Fruit fly (Drosophila melanogaster): ENCODE measurements around the gene Atg16.
A peak's percentile ranks its signal among the peaks of the same experiment; 100 is the strongest.

The Atg16 gene

DNA sequence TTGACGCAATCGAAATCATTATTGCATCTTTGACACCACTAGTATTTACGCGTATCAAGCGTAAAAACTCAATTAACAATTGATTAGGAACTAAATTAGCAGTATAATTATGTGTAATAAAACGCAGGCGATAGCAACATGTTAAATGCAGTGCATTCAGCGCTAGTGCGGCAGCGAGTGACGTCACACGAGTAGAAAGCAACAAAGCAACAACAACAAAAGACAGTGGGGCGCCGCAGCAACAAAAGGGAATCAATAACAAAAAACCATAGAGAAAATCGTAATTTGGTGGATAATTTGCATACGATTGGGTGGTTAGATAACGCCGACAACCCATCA is 34.4 kb upstream of the Atg16 start, which contains the start of gene CG34133 (continued):
- TF ChIP-seq CG6791 (GFP tag; IDR thresholded peaks at IDR 0.05; ENCODE audit: partially characterized antibody): no peak; the same call in 2 of the 3 replicates
- no peak for TF ChIP-seq ssp (GFP tag; IDR thresholded peaks at IDR 0.05)
- TF ChIP-seq CG17385 (GFP tag; optimal IDR thresholded peaks at IDR 0.05): no peak
- no peak for TF ChIP-seq CG15696 (tag; optimal IDR thresholded peaks at IDR 0.05)
- no peak for TF ChIP-seq Hand (GFP tag; optimal IDR thresholded peaks at IDR 0.05)
- no peak for TF ChIP-seq CG9876 (GFP tag; optimal IDR thresholded peaks at IDR 0.05)

DNA sequence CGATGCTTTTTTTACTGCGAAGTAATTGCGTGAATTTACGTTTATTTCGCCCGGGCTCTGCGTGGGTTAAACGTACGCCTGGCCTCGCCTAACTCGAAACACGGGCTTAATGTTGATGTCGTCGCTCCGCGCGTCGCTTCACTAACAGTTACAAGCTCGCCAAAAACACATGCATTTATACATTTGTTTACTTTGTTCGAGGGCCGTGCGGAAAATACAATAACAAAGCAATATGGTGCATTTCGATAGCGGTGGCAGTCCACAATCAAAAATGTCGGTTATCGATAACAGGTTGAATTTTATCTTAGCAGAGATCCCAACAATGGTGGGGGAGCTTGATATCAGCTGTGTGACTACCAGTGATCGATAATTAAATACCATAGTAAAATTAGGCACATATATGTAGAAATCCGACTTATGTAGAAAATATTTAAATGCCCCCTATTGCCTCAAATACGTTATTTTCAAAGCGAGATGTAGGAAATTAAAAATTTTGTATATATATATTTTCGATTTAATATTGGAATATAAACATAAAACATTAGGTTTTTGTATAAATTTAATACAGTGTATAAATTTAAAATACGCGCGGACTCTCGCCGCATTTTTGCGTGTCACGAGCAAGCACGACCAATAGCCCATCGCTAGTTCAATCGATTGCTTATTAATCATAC is 33.9 kb upstream of the Atg16 start, which contains the start of gene Zip99C:
Gene Zip99C, minus strand, starts transcription at position 220 of the 674 bp plus-strand sequence.
- TF ChIP-seq CG11696 (GFP tag; IDR thresholded peaks at IDR 0.05) (no peak), Ets97D (GFP tag; optimal IDR thresholded peaks at IDR 0.05) (peak; percentile 72), Mrtf (GFP tag; IDR thresholded peaks at IDR 0.05) (no peak), Lim3 (GFP tag; IDR thresholded peaks at IDR 0.05) (no peak), ewg (GFP tag; optimal IDR thresholded peaks at IDR 0.05) (no peak), CG6813 (GFP tag; optimal IDR thresholded peaks at IDR 0.05) (no peak), MTF-1 (GFP tag; optimal IDR thresholded peaks at IDR 0.05; ENCODE audit: borderline replicate concordance) (peak; percentile 100), ATbp (GFP tag; optimal IDR thresholded peaks at IDR 0.05) (no peak), sd (tag; optimal IDR thresholded peaks at IDR 0.05) (peak; percentile 89), slbo (GFP tag; IDR thresholded peaks at IDR 0.05) (peak; percentile 63), Stat92E (GFP tag; optimal IDR thresholded peaks at IDR 0.05) (peak in 1 of 3 experiments; percentile 80), CG1602 (GFP tag; optimal IDR thresholded peaks at IDR 0.05) (peak; percentile 23), shn (GFP tag; optimal IDR thresholded peaks at IDR 0.05) (no peak), cad (GFP tag; optimal IDR thresholded peaks at IDR 0.05) (no peak), CG3838 (GFP tag; optimal IDR thresholded peaks at IDR 0.05) (peak; percentile 38), Dp (GFP tag; optimal IDR thresholded peaks at IDR 0.05) (peak; percentile 90), CG14965 (GFP tag; optimal IDR thresholded peaks at IDR 0.05; ENCODE audit: borderline replicate concordance) (no peak), dm (GFP tag; optimal IDR thresholded peaks at IDR 0.05) (no peak), CG10959 (GFP tag; IDR thresholded peaks at IDR 0.05) (no peak), CG1832 (GFP tag; optimal IDR thresholded peaks at IDR 0.05) (no peak), Antp (GFP tag; optimal IDR thresholded peaks at IDR 0.05) (no peak), CG5180 (GFP tag; optimal IDR thresholded peaks at IDR 0.05) (no peak), CG14441 (GFP tag; IDR thresholded peaks at IDR 0.05) (no peak), Sry-β (GFP tag; optimal IDR thresholded peaks at IDR 0.05) (no peak), crp (GFP tag; optimal IDR thresholded peaks at IDR 0.05) (peak; percentile 98 to 99), odd (GFP tag; optimal IDR thresholded peaks at IDR 0.05) (no peak), gem (tag; optimal IDR thresholded peaks at IDR 0.05) (peak; percentile 53), CG17359 (tag; optimal IDR thresholded peaks at IDR 0.05) (no peak), CG8281 (tag; optimal IDR thresholded peaks at IDR 0.05) (no peak), CG7987 (GFP tag; optimal IDR thresholded peaks at IDR 0.05) (peak; percentile 17), Nf-YC (tag; optimal IDR thresholded peaks at IDR 0.05) (peak; percentile 62), psq (GFP tag; optimal IDR thresholded peaks at IDR 0.05) (no peak), CG6689 (GFP tag; IDR thresholded peaks at IDR 0.05) (no peak), Sin3A (optimal IDR thresholded peaks at IDR 0.05) (peak; percentile 63), CG3847 (GFP tag; IDR thresholded peaks at IDR 0.05) (peak; percentile 37; the same call in 1 of the 2 replicates), dpn (GFP tag; optimal IDR thresholded peaks at IDR 0.05) (peak; percentile 46 to 52), CG34224 (GFP tag; IDR thresholded peaks at IDR 0.05; ENCODE audit: partially characterized antibody) (peak; percentile 85), phol (tag; optimal IDR thresholded peaks at IDR 0.05) (peak; percentile 93), unc-4 (GFP tag; IDR thresholded peaks at IDR 0.05; ENCODE audit: partially characterized antibody) (peak; percentile 82), CG7372 (GFP tag; IDR thresholded peaks at IDR 0.05) (no peak), H2.0 (GFP tag; IDR thresholded peaks at IDR 0.05) (peak; percentile 36; the same call in 1 of the 2 replicates), CG11504 (tag; optimal IDR thresholded peaks at IDR 0.05) (no peak)

All from whole organism, embryonic.